Worm (Caenorhabditis elegans): ENCODE data around the gene spe-41.

spe-41 gene

DNA sequence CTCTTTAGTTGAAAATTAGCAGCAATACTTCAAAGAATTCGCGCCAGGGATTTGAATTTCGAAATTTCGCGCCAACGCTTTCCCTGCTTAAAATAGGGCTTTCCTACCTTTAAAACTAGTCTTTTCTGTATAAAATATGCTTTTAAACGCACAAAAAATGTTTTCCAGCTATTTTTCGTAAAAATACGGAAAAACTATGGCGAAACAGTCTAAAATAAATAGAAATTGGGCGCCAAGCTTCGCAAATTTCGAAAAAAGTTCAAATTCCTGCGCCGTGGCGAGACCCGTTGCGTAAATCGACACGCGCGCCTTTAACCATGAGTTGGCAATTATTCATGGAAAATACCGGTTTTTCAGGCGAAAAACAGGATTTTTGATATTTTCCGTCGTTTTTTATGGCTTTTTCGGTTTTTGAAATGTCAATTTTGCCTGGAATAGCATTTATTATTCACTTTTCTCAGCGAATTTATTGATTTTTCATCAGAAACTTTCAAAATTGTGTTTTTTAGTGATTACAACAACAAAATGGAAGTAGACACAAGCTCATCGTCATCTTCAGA, 39.6 kb downstream of the spe-41 start, which contains the start of the genes npp-9 and F59A2.5 (continued):
- TF ChIP-seq lag-1 (GFP tag; IDR thresholded peaks at IDR 0.05) (no peak), C17E4.6 (GFP tag; IDR thresholded peaks at IDR 0.05) (peak; percentile 47; the same call in 1 of the 2 replicates), unc-130 (GFP tag; optimal IDR thresholded peaks at IDR 0.05) (peak; percentile 36), T26A5.8 (tag; optimal IDR thresholded peaks at IDR 0.05) (no peak), dox-1 (GFP tag; IDR thresholded peaks at IDR 0.05) (no peak), hsf-1 (GFP tag; IDR thresholded peaks at IDR 0.05) (no peak), ztf-6 (GFP tag; IDR thresholded peaks at IDR 0.05) (no peak), unc-62 (GFP tag; optimal IDR thresholded peaks at IDR 0.05) (no peak), Y56A3A.18 (GFP tag; IDR thresholded peaks at IDR 0.05) (no peak), ztf-25 (GFP tag; IDR thresholded peaks at IDR 0.05) (no peak), mxl-1 (tag; optimal IDR thresholded peaks at IDR 0.05) (no peak), F55B11.4 (tag; optimal IDR thresholded peaks at IDR 0.05; ENCODE audit: borderline replicate concordance, insufficient read depth) (no peak), sea-2 (GFP tag; IDR thresholded peaks at IDR 0.05) (no peak), ztf-22 (GFP tag; optimal IDR thresholded peaks at IDR 0.05) (no peak)

ce11 chrIII:3400444-3400843, 43.6 kb downstream of the spe-41 start:
- TF ChIP-seq unc-130 (GFP tag; optimal IDR thresholded peaks at IDR 0.05): peak; percentile 28
- TF ChIP-seq snpc-3.4 (tag; optimal IDR thresholded peaks at IDR 0.05): peak; percentile 59
- no peak for TF ChIP-seq dpff-1 (tag; optimal IDR thresholded peaks at IDR 0.05)
- TF ChIP-seq attf-6 (GFP tag; IDR thresholded peaks at IDR 0.05): 0 out of 2 replicates have a peak, but pooled peaks have one; percentile 51
- TF ChIP-seq F33H1.4 (GFP tag; IDR thresholded peaks at IDR 0.05): peak; percentile 22; the same call in 1 of the 2 replicates
- 0 out of 2 replicates have a peak, but pooled peaks have one; percentile 22 for TF ChIP-seq ekl-4 (GFP tag; IDR thresholded peaks at IDR 0.05)
- TF ChIP-seq Y95B8A.8 (GFP tag; IDR thresholded peaks at IDR 0.05): 0 out of 2 replicates have a peak, but pooled peaks have one; percentile 40
- peak; percentile 25 for TF ChIP-seq lsl-1 (GFP tag; optimal IDR thresholded peaks at IDR 0.05)
- no peak for TF ChIP-seq lir-1 (GFP tag; conservative IDR thresholded peaks at IDR 0.05)
- TF ChIP-seq xnd-1 (tag; optimal IDR thresholded peaks at IDR 0.05): peak; percentile 17
- TF ChIP-seq hsf-1 (GFP tag; IDR thresholded peaks at IDR 0.05): peak; percentile 60; the same call in 1 of the 2 replicates
- peak; percentile 57 for TF ChIP-seq snpc-1.1 (tag; optimal IDR thresholded peaks at IDR 0.05; ENCODE audit: insufficient read depth)
- TF ChIP-seq B0336.3 (GFP tag; IDR thresholded peaks at IDR 0.05): peak; percentile 59; the same call in 1 of the 2 replicates
- no peak for TF ChIP-seq B0261.1 (tag; optimal IDR thresholded peaks at IDR 0.05)
- peak; percentile 61 for TF ChIP-seq F49E8.2 (tag; optimal IDR thresholded peaks at IDR 0.05; ENCODE audit: insufficient read depth)
- TF ChIP-seq ama-1 (optimal IDR thresholded peaks at IDR 0.05): no peak
- peak in 1 of 2 experiments; percentile 65 for TF ChIP-seq ama-1 (GFP tag; optimal IDR thresholded peaks at IDR 0.05)
- no peak for TF ChIP-seq hlh-12 (tag; optimal IDR thresholded peaks at IDR 0.05)
- 0 out of 2 replicates have a peak, but pooled peaks have one; percentile 23 for TF ChIP-seq hmg-1.2 (GFP tag; IDR thresholded peaks at IDR 0.05)
- TF ChIP-seq D2030.7 (GFP tag; IDR thresholded peaks at IDR 0.05): peak; percentile 32
- peak; percentile 38 for TF ChIP-seq him-1 (tag; optimal IDR thresholded peaks at IDR 0.05)
- peak; percentile 73 for TF ChIP-seq Y53G8AR.9 (GFP tag; conservative IDR thresholded peaks at IDR 0.05)
- TF ChIP-seq Y67H2A.10 (GFP tag; conservative IDR thresholded peaks at IDR 0.05): no peak
- peak; percentile 42; the same call in 1 of the 2 replicates for TF ChIP-seq madf-6 (GFP tag; IDR thresholded peaks at IDR 0.05)
- 0 out of 2 replicates have a peak, but pooled peaks have one; percentile 7 for TF ChIP-seq madf-3 (GFP tag; IDR thresholded peaks at IDR 0.05)
- no peak for TF ChIP-seq mxl-1 (tag; optimal IDR thresholded peaks at IDR 0.05)
- peak; percentile 12 for TF ChIP-seq tbp1 (GFP tag; optimal IDR thresholded peaks at IDR 0.05)
- TF ChIP-seq cebp-1 (GFP tag; IDR thresholded peaks at IDR 0.05): no peak
- peak; percentile 32 for TF ChIP-seq cebp-1 (tag; optimal IDR thresholded peaks at IDR 0.05)
- TF ChIP-seq efl-1 (GFP tag; optimal IDR thresholded peaks at IDR 0.05): peak; percentile 26
- peak; percentile 43 for TF ChIP-seq hrde-1 (tag; optimal IDR thresholded peaks at IDR 0.05; ENCODE audit: borderline replicate concordance)
- TF ChIP-seq nfya-2 (GFP tag; IDR thresholded peaks at IDR 0.05): 0 out of 2 replicates have a peak, but pooled peaks have one; percentile 64
- 0 out of 2 replicates have a peak, but pooled peaks have one; percentile 59 for TF ChIP-seq lin-26 (GFP tag; IDR thresholded peaks at IDR 0.05)
- TF ChIP-seq ZK185.1 (tag; optimal IDR thresholded peaks at IDR 0.05; ENCODE audit: poor library complexity, severe bottlenecking): no peak

Measured in whole organism, young adult.